Worm (Caenorhabditis elegans): ENCODE data around the gene F11D11.3.
A peak's percentile ranks its signal among the peaks of the same experiment; 100 is the strongest.

The F11D11.3 gene

ce11 chrV:18723604-18724003 is 36.5 kb downstream of the F11D11.3 start:
- TF ChIP-seq tbx-8 (GFP tag; optimal IDR thresholded peaks at IDR 0.05) (no peak), elt-1 (tag; optimal IDR thresholded peaks at IDR 0.05; ENCODE audit: borderline replicate concordance, insufficient read depth) (no peak), sptf-1 (tag; optimal IDR thresholded peaks at IDR 0.05) (no peak), nhr-76 (tag; optimal IDR thresholded peaks at IDR 0.05) (no peak), nhr-12 (tag; optimal IDR thresholded peaks at IDR 0.05) (no peak), mep-1 (tag; optimal IDR thresholded peaks at IDR 0.05) (peak; percentile 80), M03D4.4 (tag; optimal IDR thresholded peaks at IDR 0.05) (no peak), lin-13 (tag; optimal IDR thresholded peaks at IDR 0.05) (peak; percentile 86), unc-120 (tag; optimal IDR thresholded peaks at IDR 0.05; ENCODE audit: poor library complexity, severe bottlenecking) (peak; percentile 52), mab-5 (tag; optimal IDR thresholded peaks at IDR 0.05) (peak; percentile 86), flh-1 (GFP tag; optimal IDR thresholded peaks at IDR 0.05) (no peak), cnd-1 (tag; optimal IDR thresholded peaks at IDR 0.05) (peak; percentile 50), ceh-39 (tag; optimal IDR thresholded peaks at IDR 0.05) (peak; percentile 99), unc-62 (GFP tag; optimal IDR thresholded peaks at IDR 0.05) (peak; percentile 83), mls-2 (tag; optimal IDR thresholded peaks at IDR 0.05) (peak; percentile 24), nhr-28 (tag; optimal IDR thresholded peaks at IDR 0.05) (no peak), ces-1 (GFP tag; optimal IDR thresholded peaks at IDR 0.05) (peak; percentile 96), ham-2 (GFP tag; optimal IDR thresholded peaks at IDR 0.05) (no peak), ceh-83 (GFP tag; optimal IDR thresholded peaks at IDR 0.05) (no peak), unc-39 (tag; optimal IDR thresholded peaks at IDR 0.05) (no peak), pha-4 (tag; optimal IDR thresholded peaks at IDR 0.05) (peak; percentile 97), lsy-2 (tag; optimal IDR thresholded peaks at IDR 0.05) (peak; percentile 89), drap-1 (GFP tag; optimal IDR thresholded peaks at IDR 0.05) (no peak), elt-3 (tag; optimal IDR thresholded peaks at IDR 0.05) (peak; percentile 13), lin-32 (GFP tag; optimal IDR thresholded peaks at IDR 0.05) (peak; percentile 3), sem-2 (GFP tag; optimal IDR thresholded peaks at IDR 0.05) (no peak), ceh-43 (GFP tag; optimal IDR thresholded peaks at IDR 0.05) (no peak), snpc-4 (tag; optimal IDR thresholded peaks at IDR 0.05) (no peak), zip-8 (tag; optimal IDR thresholded peaks at IDR 0.05) (no peak), nhr-237 (tag; optimal IDR thresholded peaks at IDR 0.05) (peak; percentile 93), ztf-11 (tag; optimal IDR thresholded peaks at IDR 0.05) (peak; percentile 22), blmp-1 (tag; optimal IDR thresholded peaks at IDR 0.05) (no peak), hlh-1 (tag; optimal IDR thresholded peaks at IDR 0.05) (peak; percentile 92), nhr-2 (tag; optimal IDR thresholded peaks at IDR 0.05) (peak; percentile 83), bed-3 (GFP tag; optimal IDR thresholded peaks at IDR 0.05) (no peak)

- TF ChIP-seq ces-1 (GFP tag; optimal IDR thresholded peaks at IDR 0.05) = no peak
- no peak for TF ChIP-seq ceh-43 (GFP tag; optimal IDR thresholded peaks at IDR 0.05)
- TF ChIP-seq unc-62 (GFP tag; optimal IDR thresholded peaks at IDR 0.05) = no peak
- TF ChIP-seq zip-8 (tag; optimal IDR thresholded peaks at IDR 0.05) = no peak
- no peak for TF ChIP-seq snpc-4 (tag; optimal IDR thresholded peaks at IDR 0.05)
- TF ChIP-seq unc-39 (tag; optimal IDR thresholded peaks at IDR 0.05) = no peak
- TF ChIP-seq unc-120 (tag; optimal IDR thresholded peaks at IDR 0.05; ENCODE audit: poor library complexity, severe bottlenecking) = no peak
- no peak for TF ChIP-seq nhr-237 (tag; optimal IDR thresholded peaks at IDR 0.05)
- no peak for TF ChIP-seq pha-4 (tag; optimal IDR thresholded peaks at IDR 0.05)
- TF ChIP-seq mab-5 (tag; optimal IDR thresholded peaks at IDR 0.05) = no peak
- TF ChIP-seq sem-2 (GFP tag; optimal IDR thresholded peaks at IDR 0.05) = no peak
- TF ChIP-seq ceh-83 (GFP tag; optimal IDR thresholded peaks at IDR 0.05) = no peak
- TF ChIP-seq elt-1 (tag; optimal IDR thresholded peaks at IDR 0.05; ENCODE audit: borderline replicate concordance, insufficient read depth) = no peak
- no peak for TF ChIP-seq mep-1 (tag; optimal IDR thresholded peaks at IDR 0.05)
- TF ChIP-seq hlh-1 (tag; optimal IDR thresholded peaks at IDR 0.05) = no peak
- TF ChIP-seq nhr-28 (tag; optimal IDR thresholded peaks at IDR 0.05) = no peak
- TF ChIP-seq cnd-1 (tag; optimal IDR thresholded peaks at IDR 0.05) = no peak
- TF ChIP-seq nhr-12 (tag; optimal IDR thresholded peaks at IDR 0.05) = no peak
These were observed 37.4 kb downstream of the F11D11.3 start for ce11 chrV:18722510-18723299.

ce11 chrV:18721873-18722272 is 38.2 kb downstream of the F11D11.3 start:
- no peak for TF ChIP-seq unc-62 (GFP tag; optimal IDR thresholded peaks at IDR 0.05)
- TF ChIP-seq mab-5 (tag; optimal IDR thresholded peaks at IDR 0.05) = no peak
- no peak for TF ChIP-seq sem-2 (GFP tag; optimal IDR thresholded peaks at IDR 0.05)
- no peak for TF ChIP-seq bed-3 (GFP tag; optimal IDR thresholded peaks at IDR 0.05)
- TF ChIP-seq nhr-2 (tag; optimal IDR thresholded peaks at IDR 0.05) = no peak
- TF ChIP-seq nhr-76 (tag; optimal IDR thresholded peaks at IDR 0.05) = no peak
- no peak for TF ChIP-seq ceh-83 (GFP tag; optimal IDR thresholded peaks at IDR 0.05)
- no peak for TF ChIP-seq ceh-43 (GFP tag; optimal IDR thresholded peaks at IDR 0.05)
- TF ChIP-seq hlh-1 (tag; optimal IDR thresholded peaks at IDR 0.05) = no peak
- no peak for TF ChIP-seq nhr-12 (tag; optimal IDR thresholded peaks at IDR 0.05)
- TF ChIP-seq blmp-1 (tag; optimal IDR thresholded peaks at IDR 0.05) = no peak
- TF ChIP-seq pha-4 (tag; optimal IDR thresholded peaks at IDR 0.05) = no peak
